Worm (Caenorhabditis elegans): Measurements from ENCODE around the gene wnk-1.

DNA sequence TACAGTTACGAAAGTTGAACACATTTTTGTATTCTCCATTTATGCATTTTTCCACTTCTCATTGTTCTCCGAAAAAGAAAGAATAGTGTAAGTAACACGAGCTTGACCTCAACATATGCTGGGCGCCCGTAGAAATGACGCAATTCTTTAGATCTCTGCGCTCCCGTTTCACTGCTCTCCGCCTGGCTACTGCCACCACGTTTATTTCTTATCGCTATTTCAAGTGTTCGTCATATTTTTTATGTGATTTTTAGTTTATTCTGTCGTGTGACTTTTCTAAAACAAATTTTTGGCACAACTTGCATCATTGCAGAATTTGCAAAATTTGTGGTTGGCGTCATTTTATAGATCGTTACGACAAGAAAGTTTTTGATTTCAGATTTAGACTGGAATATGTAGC lies 17.1 kb downstream of the wnk-1 start:
- TF ChIP-seq egl-27 (tag; optimal IDR thresholded peaks at IDR 0.05) (no peak), lir-3 (tag; optimal IDR thresholded peaks at IDR 0.05; ENCODE audit: poor library complexity) (no peak), unc-62 (GFP tag; optimal IDR thresholded peaks at IDR 0.05) (no peak), fos-1 (tag; optimal IDR thresholded peaks at IDR 0.05) (no peak), ztf-4 (tag; optimal IDR thresholded peaks at IDR 0.05) (no peak), tlp-1 (tag; optimal IDR thresholded peaks at IDR 0.05) (no peak), aha-1 (tag; optimal IDR thresholded peaks at IDR 0.05) (no peak), ama-1 (optimal IDR thresholded peaks at IDR 0.05) (no peak)

All from whole organism, L1 larva.